Worm (Caenorhabditis elegans) whole organism, L1 larva: ENCODE measurements around the gene sre-45.

Source experiments
- C16A3.4 ChIP-seq: fragments of 150-350 bp; optimal IDR thresholded peaks from 2 replicates; lab custom pipeline; 2014; ENCODE audit warnings: missing biosample characterization, missing genetic modification characterization
- F16B12.6 ChIP-seq: fragments of 150-350 bp; optimal IDR thresholded peaks from 2 replicates; lab custom pipeline; 2014; ENCODE audit warnings: missing biosample characterization, missing genetic modification characterization
- Y116A8C.19 ChIP-seq: sonication (generic microtip); optimal IDR thresholded peaks from 2 replicates; lab custom pipeline; 2016; ENCODE audit warnings: missing compliant biosample characterization, missing genetic modification characterization, borderline replicate concordance
- aha-1 ChIP-seq: fragments of 150-350 bp; optimal IDR thresholded peaks from 2 replicates; lab custom pipeline; 2014; ENCODE audit warnings: missing biosample characterization, missing genetic modification characterization
- alr-1 ChIP-seq: fragments of 200-800 bp; sonication (Bioruptor generic); optimal IDR thresholded peaks from 2 replicates; lab custom pipeline; 2018; ENCODE audit warnings: borderline replicate concordance, mild to moderate bottlenecking, missing genetic modification characterization, missing compliant biosample characterization
- blmp-1 ChIP-seq: fragments of 150-350 bp; optimal IDR thresholded peaks from 2 replicates; lab custom pipeline; 2014; ENCODE audit warnings: missing biosample characterization, missing genetic modification characterization
- ceh-88 ChIP-seq: fragments of 200-800 bp; sonication (Bioruptor generic); IDR thresholded peaks from 2 replicates; pipeline ENCODE4 v1.3.6; 2022; ENCODE audit warnings: missing genetic modification characterization, missing compliant biosample characterization
- dpl-1 ChIP-seq, 3 experiments: fragments of 150-350 bp in 2 of 3; sonication (generic microtip) in 1 of 3; optimal IDR thresholded peaks; 2 replicates each; lab custom pipeline; 2014 to 2017; ENCODE audit warnings: missing biosample characterization in 3 of 3, missing genetic modification characterization in 3 of 3, missing genetic modification reagents in 3 of 3
- efl-1 ChIP-seq, 4 experiments: fragments of 150-350 bp; optimal IDR thresholded peaks in 3 of 4; peaks in 1 of 4; 1 replicate in 1 of 4; 2 replicates in 3 of 4; lab custom pipeline; 2014; ENCODE audit warnings: missing biosample characterization in 2 of 4, missing genetic modification characterization in 2 of 4, missing genetic modification reagents in 2 of 4
- efl-3 ChIP-seq: fragments of 200-800 bp; sonication (Bioruptor generic); optimal IDR thresholded peaks from 2 replicates; lab custom pipeline; 2018; ENCODE audit warnings: mild to moderate bottlenecking, missing genetic modification characterization, missing compliant biosample characterization
- egl-13 ChIP-seq: sonication (generic microtip); optimal IDR thresholded peaks from 2 replicates; lab custom pipeline; 2016; ENCODE audit warnings: missing genotype, missing genetic modification reagents, missing genetic modification characterization, missing compliant biosample characterization
- ets-5 ChIP-seq: fragments of 200-800 bp; sonication (Bioruptor generic); IDR thresholded peaks from 2 replicates; pipeline ENCODE4 v1.3.6; 2022; ENCODE audit warnings: missing genetic modification characterization, missing compliant biosample characterization
- fkh-4 ChIP-seq: sonication (generic microtip); optimal IDR thresholded peaks from 2 replicates; lab custom pipeline; 2016; ENCODE audit warnings: missing compliant biosample characterization, missing genetic modification characterization, borderline replicate concordance
- fkh-8 ChIP-seq: sonication (generic microtip); optimal IDR thresholded peaks from 2 replicates; lab custom pipeline; 2016; ENCODE audit warnings: mild to moderate bottlenecking, missing genetic modification characterization, missing compliant biosample characterization
- fos-1 ChIP-seq: fragments of 150-350 bp; optimal IDR thresholded peaks from 2 replicates; lab custom pipeline; 2014; ENCODE audit warnings: missing biosample characterization, missing genetic modification characterization
- hlh-4 ChIP-seq: sonication (generic microtip); optimal IDR thresholded peaks from 2 replicates; lab custom pipeline; 2016; ENCODE audit warnings: mild to moderate bottlenecking, missing genetic modification characterization, missing compliant biosample characterization
- hpl-2 ChIP-seq: fragments of 150-350 bp; optimal IDR thresholded peaks from 2 replicates; lab custom pipeline; 2014; ENCODE audit warnings: missing biosample characterization, missing genetic modification reagents, missing genetic modification characterization
- isw-1 ChIP-seq: fragments of 200-800 bp; sonication (Bioruptor generic); IDR thresholded peaks from 2 replicates; pipeline ENCODE4 v1.3.6; 2022; ENCODE audit warnings: missing genetic modification characterization, missing compliant biosample characterization
- lin-35 ChIP-seq, 2 experiments: fragments of 150-350 bp; optimal IDR thresholded peaks; 2 replicates each; lab custom pipeline; 2014; ENCODE audit warnings: missing biosample characterization in 2 of 2, missing genetic modification characterization in 2 of 2, missing genetic modification reagents in 2 of 2
- lin-39 ChIP-seq: fragments of 150-350 bp; optimal IDR thresholded peaks from 2 replicates; lab custom pipeline; 2014; ENCODE audit warnings: missing biosample characterization, missing genetic modification reagents, missing genetic modification characterization
- lsy-2 ChIP-seq, 2 experiments: fragments of 150-350 bp; optimal IDR thresholded peaks; 2 replicates each; lab custom pipeline; 2014; ENCODE audit warnings: missing biosample characterization in 2 of 2, missing genetic modification characterization in 2 of 2
- mab-9 ChIP-seq: fragments of 200-800 bp; sonication (Bioruptor generic); IDR thresholded peaks from 2 replicates; pipeline ENCODE4 v1.3.6; 2022; ENCODE audit warnings: missing genetic modification reagents, missing genetic modification characterization, missing compliant biosample characterization
- mdl-1 ChIP-seq, 2 experiments: fragments of 150-350 bp; optimal IDR thresholded peaks; 2 replicates each; lab custom pipeline; 2014 to 2017; ENCODE audit warnings: missing biosample characterization in 2 of 2, missing genetic modification characterization in 2 of 2, inconsistent platforms in 1 of 2
- mef-2 ChIP-seq: fragments of 150-350 bp; optimal IDR thresholded peaks from 2 replicates; lab custom pipeline; 2014; ENCODE audit warnings: missing biosample characterization, missing genetic modification characterization
- mep-1 ChIP-seq: fragments of 150-350 bp; optimal IDR thresholded peaks from 2 replicates; lab custom pipeline; 2014; ENCODE audit warnings: missing biosample characterization, missing genetic modification characterization
- nhr-19 ChIP-seq: fragments of 200-800 bp; sonication (Bioruptor generic); conservative IDR thresholded peaks from 2 replicates; pipeline ENCODE4 v1.3.6; 2022; ENCODE audit warnings: missing genetic modification characterization, missing compliant biosample characterization
- nhr-20 ChIP-seq: sonication (generic microtip); optimal IDR thresholded peaks from 2 replicates; lab custom pipeline; 2016; ENCODE audit warnings: mild to moderate bottlenecking, missing genetic modification characterization, missing compliant biosample characterization
- nhr-28 ChIP-seq: fragments of 150-350 bp; optimal IDR thresholded peaks from 2 replicates; lab custom pipeline; 2014; ENCODE audit warnings: missing biosample characterization, missing genetic modification characterization
- nhr-71 ChIP-seq: sonication (generic microtip); optimal IDR thresholded peaks from 2 replicates; lab custom pipeline; 2016; ENCODE audit warnings: mild to moderate bottlenecking, missing genetic modification characterization, moderate library complexity, missing compliant biosample characterization
- nhr-76 ChIP-seq: sonication (generic microtip); optimal IDR thresholded peaks from 2 replicates; lab custom pipeline; 2017; ENCODE audit warnings: missing biosample characterization, missing genetic modification characterization
- nhr-77 ChIP-seq: fragments of 150-350 bp; optimal IDR thresholded peaks from 2 replicates; lab custom pipeline; 2014; ENCODE audit warnings: missing biosample characterization, missing genetic modification characterization
- nhr-84 ChIP-seq: sonication (generic microtip); optimal IDR thresholded peaks from 2 replicates; lab custom pipeline; 2017; ENCODE audit warnings: missing biosample characterization, missing genetic modification characterization
- pag-3 ChIP-seq: sonication (generic microtip); optimal IDR thresholded peaks from 2 replicates; lab custom pipeline; 2017; ENCODE audit warnings: missing genetic modification characterization, mild to moderate bottlenecking, missing compliant biosample characterization, antibody characterized with exemption, borderline replicate concordance; ENCODE audit not compliant: insufficient read depth
- pax-3 ChIP-seq: fragments of 200-800 bp; sonication (Bioruptor generic); optimal IDR thresholded peaks from 2 replicates; lab custom pipeline; 2018; ENCODE audit warnings: mild to moderate bottlenecking, missing genetic modification characterization, moderate library complexity, missing compliant biosample characterization
- pqm-1 ChIP-seq: sonication (generic microtip); optimal IDR thresholded peaks from 3 replicates; lab custom pipeline; 2017; ENCODE audit warnings: missing biosample characterization, missing genetic modification characterization
- rnt-1 ChIP-seq: sonication (generic microtip); optimal IDR thresholded peaks from 2 replicates; lab custom pipeline; 2016; ENCODE audit warnings: mild to moderate bottlenecking, missing genetic modification characterization, moderate library complexity, missing compliant biosample characterization
- snpc-4 ChIP-seq: fragments of 150-350 bp; optimal IDR thresholded peaks from 2 replicates; lab custom pipeline; 2014; ENCODE audit warnings: missing biosample characterization, missing genetic modification characterization
- snu-23 ChIP-seq: sonication (generic microtip); optimal IDR thresholded peaks from 2 replicates; lab custom pipeline; 2016; ENCODE audit warnings: missing genetic modification characterization, missing compliant biosample characterization
- sox-4 ChIP-seq: sonication (generic microtip); optimal IDR thresholded peaks from 2 replicates; lab custom pipeline; 2016; ENCODE audit warnings: missing genetic modification characterization, missing compliant biosample characterization
- sptf-1 ChIP-seq: fragments of 150-350 bp; optimal IDR thresholded peaks from 2 replicates; lab custom pipeline; 2014; ENCODE audit warnings: missing biosample characterization, missing genetic modification characterization
- swsn-7 ChIP-seq: sonication (generic microtip); optimal IDR thresholded peaks from 2 replicates; lab custom pipeline; 2016; ENCODE audit warnings: missing genetic modification characterization, missing compliant biosample characterization
- unc-62 ChIP-seq: fragments of 150-350 bp; optimal IDR thresholded peaks from 2 replicates; lab custom pipeline; 2014; ENCODE audit warnings: missing biosample characterization, missing genetic modification reagents, missing genetic modification characterization
- unc-98 ChIP-seq: fragments of 200-800 bp; sonication (Bioruptor generic); IDR thresholded peaks from 2 replicates; pipeline ENCODE4 v1.3.6; 2022; ENCODE audit warnings: missing genetic modification characterization, missing compliant biosample characterization
- vab-15 ChIP-seq: sonication (generic microtip); optimal IDR thresholded peaks from 2 replicates; lab custom pipeline; 2017; ENCODE audit warnings: missing genotype, mild to moderate bottlenecking, missing genetic modification characterization, missing compliant biosample characterization
- xbp-1 ChIP-seq: sonication (generic microtip); optimal IDR thresholded peaks from 2 replicates; lab custom pipeline; 2016; ENCODE audit warnings: missing genetic modification characterization, missing compliant biosample characterization
- zag-1 ChIP-seq: fragments of 150-350 bp; optimal IDR thresholded peaks from 2 replicates; lab custom pipeline; 2014; ENCODE audit warnings: missing biosample characterization, missing genetic modification characterization
- zip-4 ChIP-seq: fragments of 200-800 bp; sonication (Bioruptor generic); optimal IDR thresholded peaks from 2 replicates; lab custom pipeline; 2018; ENCODE audit warnings: mild to moderate bottlenecking, missing genetic modification characterization, moderate library complexity, missing compliant biosample characterization
- ztf-11 ChIP-seq, 2 experiments: sonication (generic microtip); optimal IDR thresholded peaks; 2 replicates each; lab custom pipeline; 2016 to 2017; ENCODE audit warnings: missing genetic modification characterization in 2 of 2, missing biosample characterization in 1 of 2, missing compliant biosample characterization in 1 of 2

Gene sre-45

ce11 chrII:13472101-13472500 is 45.6 kb upstream of the sre-45 start, which contains the start of gene E01G4.5:
E01G4.5 (plus strand) TSS chrII:13472401.
- TF ChIP-seq sox-4 (tag; lab: Kevin White, UChicago) (no peak), rnt-1 (peak; percentile 14)

ce11 chrII:13475391-13475790 is 42.3 kb upstream of the sre-45 start:
- peak; percentile 67 for TF ChIP-seq nhr-19 (GFP tag; lab: Robert Waterston, UW)
- TF ChIP-seq fkh-8 (tag; lab: Kevin White, UChicago), result peak; percentile 50
- peak; percentile 52 for TF ChIP-seq nhr-71 (tag; lab: Kevin White, UChicago)
- TF ChIP-seq, all 84 proteins: peak for 3; not testable (repeated sequence) for 81

- TF ChIP-seq snpc-4 (tag; lab: Kevin White, UChicago) (peak; percentile 53), pax-3 (tag; lab: Kevin White, UChicago) (no peak), nhr-77 (tag; lab: Kevin White, UChicago) (no peak), lin-35 (GFP tag; optimal IDR thresholded peaks at IDR 0.05; lab: Kevin White, UChicago) (peak; percentile 70 to 73), lsy-2 (tag; optimal IDR thresholded peaks at IDR 0.05; lab: Kevin White, UChicago) (peak; percentile 64 to 75), mef-2 (tag; lab: Kevin White, UChicago) (no peak), nhr-19 (GFP tag; lab: Robert Waterston, UW) (peak; percentile 78), unc-62 (GFP tag; lab: Kevin White, UChicago) (no peak), zag-1 (tag; lab: Kevin White, UChicago) (no peak), lin-39 (peak; percentile 16), ztf-11 (tag; optimal IDR thresholded peaks at IDR 0.05; lab: Kevin White, UChicago) (peak in 1 of 2 experiments; percentile 75), fos-1 (no peak), hlh-4 (no peak), snu-23 (GFP tag; lab: Kevin White, UChicago) (peak; percentile 77), ceh-88 (GFP tag; lab: Robert Waterston, UW) (no peak), xbp-1 (tag; lab: Kevin White, UChicago) (peak; percentile 68), aha-1 (no peak), pag-3 (tag; lab: Kevin White, UChicago) (no peak), nhr-76 (tag; lab: Kevin White, UChicago) (no peak), swsn-7 (tag; lab: Kevin White, UChicago) (peak; percentile 58), egl-13 (tag; lab: Kevin White, UChicago) (peak; percentile 18), isw-1 (peak; percentile 48), pqm-1 (no peak), F16B12.6 (tag; lab: Kevin White, UChicago) (peak; percentile 94), mep-1 (peak; percentile 88), ets-5 (GFP tag; lab: Robert Waterston, UW) (no peak), nhr-28 (tag; lab: Kevin White, UChicago) (no peak), hpl-2 (GFP tag; lab: Kevin White, UChicago) (no peak), alr-1 (tag; lab: Kevin White, UChicago) (no peak), unc-98 (no peak), nhr-20 (peak; percentile 53), vab-15 (tag; lab: Kevin White, UChicago) (no peak), C16A3.4 (tag; lab: Kevin White, UChicago) (peak; percentile 40), nhr-71 (tag; lab: Kevin White, UChicago) (peak; percentile 75), fkh-8 (tag; lab: Kevin White, UChicago) (peak; percentile 25), efl-1 (optimal IDR thresholded peaks at IDR 0.05; lab: Kevin White, UChicago) (peak; percentile 73), efl-1 (GFP tag; optimal IDR thresholded peaks at IDR 0.05 in 1 of 2; lab: Kevin White, UChicago) (peak; percentile 74 to 97), nhr-84 (tag; lab: Kevin White, UChicago) (no peak), sptf-1 (tag; lab: Kevin White, UChicago) (no peak), mab-9 (GFP tag; lab: Robert Waterston, UW) (no peak), mdl-1 (tag; optimal IDR thresholded peaks at IDR 0.05; lab: Kevin White, UChicago) (no peak), dpl-1 (GFP tag; optimal IDR thresholded peaks at IDR 0.05; lab: Kevin White, UChicago) (peak; percentile 65 to 79 (median 73)), zip-4 (no peak), Y116A8C.19 (tag; lab: Kevin White, UChicago) (no peak), blmp-1 (tag; lab: Kevin White, UChicago) (peak; percentile 36), efl-3 (no peak), fkh-4 (tag; lab: Kevin White, UChicago) (no peak)
Observed at ce11 chrII:13477230-13477629, 40.5 kb upstream of the sre-45 start.
